Worm (Caenorhabditis elegans): Measurements from ENCODE around the gene plk-1.

The plk-1 gene

DNA sequence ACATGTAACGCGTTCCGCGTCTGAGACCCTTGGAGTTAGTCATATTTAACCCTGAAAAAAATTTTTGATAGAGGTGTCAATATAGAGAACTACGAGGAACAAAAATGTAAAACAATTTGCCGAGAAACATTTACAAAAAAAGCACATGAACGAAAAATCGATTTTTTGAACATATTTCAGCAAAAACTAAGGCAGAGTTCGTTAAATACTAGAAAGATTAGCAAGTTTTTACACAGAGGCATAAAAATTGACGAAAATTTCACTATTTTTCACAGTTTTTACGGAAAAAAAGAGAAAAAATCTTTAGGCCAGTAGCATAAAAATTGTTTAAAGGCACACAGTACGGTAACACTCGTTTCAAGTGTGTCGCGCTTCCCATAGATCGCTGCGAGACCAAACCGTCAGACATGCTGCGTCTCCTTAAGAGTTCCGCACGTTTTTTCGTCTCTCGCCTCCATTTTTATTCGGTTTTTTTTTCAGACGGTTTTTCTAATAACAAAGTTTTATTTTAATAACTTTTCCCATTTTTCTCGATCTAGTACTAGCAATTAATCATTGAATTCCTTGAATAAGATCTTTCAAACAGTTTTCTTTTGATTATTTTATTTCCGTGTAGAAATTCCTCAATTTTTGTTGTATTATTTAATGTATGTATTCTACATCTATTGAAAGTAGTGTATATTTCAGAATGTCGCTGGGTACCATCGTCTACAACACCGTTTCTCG lies 29.2 kb downstream of the plk-1 start, which contains the start of the genes rpl-21 and C14B9.10:
rpl-21 (minus strand) TSS at position 51 of the 726 bp plus-strand sequence.
C14B9.10 (plus strand) TSS at position 676 of the 726 bp plus-strand sequence.
- TF ChIP-seq F13C5.2 (tag; optimal IDR thresholded peaks at IDR 0.05) (peak; percentile 17), sea-1 (GFP tag; conservative IDR thresholded peaks at IDR 0.05) (no peak), flt-1 (GFP tag; IDR thresholded peaks at IDR 0.05) (no peak; the same call in 1 of the 2 replicates), hmg-4 (GFP tag; optimal IDR thresholded peaks at IDR 0.05) (peak; percentile 2), scrt-1 (GFP tag; IDR thresholded peaks at IDR 0.05) (no peak)

DNA sequence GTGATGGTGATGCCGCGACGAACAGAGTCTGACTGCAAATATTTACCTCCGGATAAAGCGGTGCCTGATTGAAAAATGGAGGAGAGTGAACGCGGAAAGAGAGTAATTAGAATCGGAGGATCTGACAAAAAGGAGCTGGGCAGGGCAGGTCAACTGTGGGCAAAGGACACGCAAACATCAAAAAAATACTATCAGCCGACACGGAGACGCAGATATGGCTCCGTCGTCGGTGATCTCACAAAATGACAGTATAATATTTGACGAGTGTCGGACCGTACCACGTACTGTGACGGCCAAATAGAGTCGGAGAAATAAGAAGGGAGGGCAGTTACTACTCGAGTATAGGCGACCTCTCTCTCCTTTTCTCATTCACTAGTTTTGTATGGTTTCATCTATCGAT lies 31.3 kb downstream of the plk-1 start:
- peak; percentile 51 for TF ChIP-seq hmg-4 (GFP tag; optimal IDR thresholded peaks at IDR 0.05)
- no peak for TF ChIP-seq hmbx-1 (tag; optimal IDR thresholded peaks at IDR 0.05)
- no peak for TF ChIP-seq sea-1 (GFP tag; conservative IDR thresholded peaks at IDR 0.05)
- no peak for TF ChIP-seq F13C5.2 (tag; optimal IDR thresholded peaks at IDR 0.05)

ce11 chrIII:8133346-8133745 lies 32.2 kb downstream of the plk-1 start, which contains the start of gene C14B9.2:
TSS of gene C14B9.2 (plus strand) at chrIII:8133665.
- no peak for TF ChIP-seq hmg-4 (GFP tag; optimal IDR thresholded peaks at IDR 0.05)
- no peak for TF ChIP-seq sea-1 (GFP tag; conservative IDR thresholded peaks at IDR 0.05)
- no peak for TF ChIP-seq hnd-1 (tag; optimal IDR thresholded peaks at IDR 0.05)
- no peak for TF ChIP-seq tra-4 (tag; optimal IDR thresholded peaks at IDR 0.05)
- no peak for TF ChIP-seq ceh-36 (tag; optimal IDR thresholded peaks at IDR 0.05)
- TF ChIP-seq hmbx-1 (tag; optimal IDR thresholded peaks at IDR 0.05): no peak
- TF ChIP-seq scrt-1 (GFP tag; IDR thresholded peaks at IDR 0.05): no peak
- TF ChIP-seq ets-7 (tag; optimal IDR thresholded peaks at IDR 0.05): no peak
- no peak for TF ChIP-seq aly-1 (tag; optimal IDR thresholded peaks at IDR 0.05)
- no peak for TF ChIP-seq F13C5.2 (tag; optimal IDR thresholded peaks at IDR 0.05)
- TF ChIP-seq B0310.2 (tag; optimal IDR thresholded peaks at IDR 0.05): no peak
- TF ChIP-seq ceh-13 (GFP tag; optimal IDR thresholded peaks at IDR 0.05): no peak
- TF ChIP-seq ama-1 (optimal IDR thresholded peaks at IDR 0.05): no peak
- TF ChIP-seq tbx-37 (GFP tag; conservative IDR thresholded peaks at IDR 0.05): no peak
- no peak for TF ChIP-seq tbx-11 (GFP tag; IDR thresholded peaks at IDR 0.05)
- TF ChIP-seq flt-1 (GFP tag; IDR thresholded peaks at IDR 0.05): no peak
- no peak for TF ChIP-seq pes-1 (GFP tag; IDR thresholded peaks at IDR 0.05)

DNA sequence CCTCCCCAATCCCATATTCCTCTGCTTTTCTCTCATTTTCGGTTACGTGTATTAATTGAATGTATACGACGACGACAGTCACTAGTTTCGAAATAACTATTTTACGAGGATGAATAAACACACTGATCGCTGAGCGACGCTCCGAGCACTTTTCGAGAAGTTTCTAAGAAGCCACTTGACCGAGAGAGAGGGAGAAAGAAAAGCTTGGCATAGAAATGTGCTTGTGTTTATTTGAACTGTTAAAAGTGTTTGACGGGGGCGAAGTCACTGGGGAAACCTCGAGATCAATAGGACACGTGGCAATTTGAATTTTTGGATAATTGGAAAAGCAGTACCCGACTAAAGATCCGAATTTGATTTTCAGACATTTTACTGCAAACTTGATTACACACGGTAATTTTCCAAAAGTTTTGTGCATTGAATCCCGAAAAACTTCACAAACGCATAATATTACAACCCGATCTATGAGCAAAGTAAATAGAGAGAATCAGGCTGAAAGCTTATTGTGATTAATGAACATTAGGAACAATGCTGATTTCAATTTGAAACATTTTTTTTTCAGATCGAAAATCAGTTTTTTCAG lies 35.5 kb downstream of the plk-1 start:
- TF ChIP-seq hmg-4 (GFP tag; optimal IDR thresholded peaks at IDR 0.05) (no peak), aly-1 (tag; optimal IDR thresholded peaks at IDR 0.05) (no peak), tra-4 (tag; optimal IDR thresholded peaks at IDR 0.05) (no peak), ceh-13 (GFP tag; optimal IDR thresholded peaks at IDR 0.05) (no peak), pes-1 (GFP tag; IDR thresholded peaks at IDR 0.05) (no peak), B0310.2 (tag; optimal IDR thresholded peaks at IDR 0.05) (no peak), ama-1 (optimal IDR thresholded peaks at IDR 0.05) (peak; percentile 46)

- no peak for TF ChIP-seq ceh-13 (GFP tag; optimal IDR thresholded peaks at IDR 0.05)
- TF ChIP-seq tra-4 (tag; optimal IDR thresholded peaks at IDR 0.05): no peak
- no peak for TF ChIP-seq aly-1 (tag; optimal IDR thresholded peaks at IDR 0.05)
- TF ChIP-seq tbx-11 (GFP tag; IDR thresholded peaks at IDR 0.05): no peak
- no peak for TF ChIP-seq sea-1 (GFP tag; conservative IDR thresholded peaks at IDR 0.05)
- TF ChIP-seq ets-7 (tag; optimal IDR thresholded peaks at IDR 0.05): no peak
- TF ChIP-seq hmg-4 (GFP tag; optimal IDR thresholded peaks at IDR 0.05): no peak
- TF ChIP-seq pes-1 (GFP tag; IDR thresholded peaks at IDR 0.05): no peak
- TF ChIP-seq ceh-36 (tag; optimal IDR thresholded peaks at IDR 0.05): no peak
Measured at ce11 chrIII:8137777-8138176, 36.6 kb downstream of the plk-1 start, which contains the start of gene hsp-12.2. TSS of gene hsp-12.2 (plus strand) at chrIII:8138077.

- TF ChIP-seq ceh-36 (tag; optimal IDR thresholded peaks at IDR 0.05): no peak
- TF ChIP-seq aly-1 (tag; optimal IDR thresholded peaks at IDR 0.05): no peak
- TF ChIP-seq hnd-1 (tag; optimal IDR thresholded peaks at IDR 0.05): no peak
- TF ChIP-seq tra-4 (tag; optimal IDR thresholded peaks at IDR 0.05): no peak
- no peak for TF ChIP-seq sea-1 (GFP tag; conservative IDR thresholded peaks at IDR 0.05)
- TF ChIP-seq hmg-4 (GFP tag; optimal IDR thresholded peaks at IDR 0.05): no peak
- no peak for TF ChIP-seq B0310.2 (tag; optimal IDR thresholded peaks at IDR 0.05)
- TF ChIP-seq hmbx-1 (tag; optimal IDR thresholded peaks at IDR 0.05): no peak
- no peak for TF ChIP-seq ceh-13 (GFP tag; optimal IDR thresholded peaks at IDR 0.05)
- TF ChIP-seq ama-1 (optimal IDR thresholded peaks at IDR 0.05): no peak
- no peak for TF ChIP-seq ets-7 (tag; optimal IDR thresholded peaks at IDR 0.05)
- TF ChIP-seq flt-1 (GFP tag; IDR thresholded peaks at IDR 0.05): no peak
- no peak for TF ChIP-seq tbx-11 (GFP tag; IDR thresholded peaks at IDR 0.05)
- no peak for TF ChIP-seq pes-1 (GFP tag; IDR thresholded peaks at IDR 0.05)
- TF ChIP-seq F13C5.2 (tag; optimal IDR thresholded peaks at IDR 0.05): no peak
- no peak for TF ChIP-seq scrt-1 (GFP tag; IDR thresholded peaks at IDR 0.05)
- no peak for TF ChIP-seq tbx-37 (GFP tag; conservative IDR thresholded peaks at IDR 0.05)
Measured at ce11 chrIII:8142217-8142616, 41.1 kb downstream of the plk-1 start.

- TF ChIP-seq hmg-4 (GFP tag; optimal IDR thresholded peaks at IDR 0.05) (no peak), sea-1 (GFP tag; conservative IDR thresholded peaks at IDR 0.05) (no peak), F13C5.2 (tag; optimal IDR thresholded peaks at IDR 0.05) (no peak), ama-1 (optimal IDR thresholded peaks at IDR 0.05) (no peak), ceh-13 (GFP tag; optimal IDR thresholded peaks at IDR 0.05) (no peak), B0310.2 (tag; optimal IDR thresholded peaks at IDR 0.05) (no peak), hmbx-1 (tag; optimal IDR thresholded peaks at IDR 0.05) (no peak), ceh-36 (tag; optimal IDR thresholded peaks at IDR 0.05) (no peak), tbx-37 (GFP tag; conservative IDR thresholded peaks at IDR 0.05) (peak; percentile 74), ets-7 (tag; optimal IDR thresholded peaks at IDR 0.05) (peak; percentile 38), scrt-1 (GFP tag; IDR thresholded peaks at IDR 0.05) (no peak), tbx-11 (GFP tag; IDR thresholded peaks at IDR 0.05) (no peak)
Measured at ce11 chrIII:8144574-8145065, 43.5 kb downstream of the plk-1 start, which contains the start of the genes C14B9.8 and mrpl-18. TSS of gene C14B9.8 (minus strand) at chrIII:8144629. TSS of gene mrpl-18 (plus strand) at chrIII:8145015.
